Fruit fly (Drosophila melanogaster) whole organism, wandering third instar larva: ENCODE data around the gene CG6652.

Experiments
- GATAd ChIP-seq: sonication (Bioruptor generic); optimal IDR thresholded peaks from 2 replicates; lab custom pipeline; 2016; ENCODE audit warnings: missing biosample characterization, missing genetic modification characterization
- OdsH ChIP-seq: fragments of 200-800 bp; sonication (Bioruptor generic); optimal IDR thresholded peaks from 2 replicates; lab custom pipeline; 2016; ENCODE audit warnings: missing biosample characterization, mild to moderate bottlenecking, missing genetic modification characterization
- Vsx2 ChIP-seq: fragments of 200-300, 225-300 bp; sonication (Bioruptor generic); optimal IDR thresholded peaks from 2 replicates; lab custom pipeline; 2018; ENCODE audit warnings: missing biosample characterization, missing genetic modification characterization; ENCODE audit not compliant: partially characterized antibody
- lola ChIP-seq: fragments of >200 bp; optimal IDR thresholded peaks from 2 replicates; lab custom pipeline; 2017; ENCODE audit warnings: missing biosample characterization, missing genetic modification characterization

DNA sequence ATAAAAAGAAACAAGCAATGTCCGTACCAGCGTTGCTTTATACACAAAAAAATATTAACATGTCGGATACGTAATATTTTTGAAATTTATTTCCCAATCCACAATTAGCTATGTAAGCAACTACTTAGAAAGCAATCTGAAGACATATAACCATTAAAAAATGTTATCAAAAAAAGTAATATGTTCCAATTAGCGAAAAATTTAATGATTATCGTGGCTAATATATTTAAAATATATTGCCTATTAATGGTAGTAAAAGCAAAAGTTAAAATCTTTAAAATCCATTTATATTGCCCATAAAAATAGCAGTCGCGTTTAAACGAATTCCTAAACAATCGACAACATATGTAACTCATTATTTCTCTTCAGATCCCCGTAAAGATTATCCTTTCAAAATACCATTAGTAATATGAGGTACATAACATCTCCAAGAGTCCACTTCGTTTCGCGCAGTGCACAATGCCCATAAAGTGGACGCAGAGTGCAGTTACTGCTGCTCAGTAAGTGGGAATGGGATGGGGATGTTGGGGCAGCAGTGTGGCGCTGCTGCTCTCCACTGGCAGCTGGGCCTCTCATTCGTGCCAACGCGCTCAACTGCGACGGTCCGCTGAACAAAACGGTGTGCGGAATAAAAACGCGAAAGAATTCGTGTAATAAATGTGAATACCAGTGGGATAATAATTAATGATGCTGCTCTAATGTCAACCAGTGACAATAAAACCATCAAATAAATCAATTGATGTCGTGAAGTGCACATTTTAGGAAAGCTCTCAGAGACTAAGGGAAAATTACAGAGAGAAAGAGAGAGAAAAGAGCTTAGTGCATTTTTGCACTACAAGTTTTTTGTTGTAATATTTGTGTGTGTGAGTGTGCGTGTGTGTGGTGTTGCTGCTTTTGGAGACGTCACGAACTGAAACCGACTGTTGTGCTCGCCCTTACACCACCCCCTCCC is 36.3 kb downstream of the CG6652 start:
- TF ChIP-seq GATAd (GFP tag; lab: Kevin White, UChicago) (no peak), Vsx2 (peak; percentile 67), OdsH (peak; percentile 37), lola (no peak)
